Worm (Caenorhabditis elegans): ENCODE measurements around the gene drd-50.
"Not testable (repeated sequence)": the region's sequence is repeated elsewhere in the genome, so short reads cannot be mapped to it uniquely, and the experiment has no call there.

The drd-50 gene

ce11 chrIV:4120263-4120662, 2.7 kb downstream of the drd-50 start, which contains the start of gene F49F1.5:
F49F1.5 (minus strand) TSS chrIV:4120415.
- no peak for TF ChIP-seq egl-44 (GFP tag; IDR thresholded peaks at IDR 0.05)
- TF ChIP-seq D2030.7 (GFP tag; IDR thresholded peaks at IDR 0.05), result no peak
- no peak for TF ChIP-seq efl-1 (GFP tag; optimal IDR thresholded peaks at IDR 0.05)
- no peak for TF ChIP-seq aptf-3 (GFP tag; IDR thresholded peaks at IDR 0.05)
- TF ChIP-seq hmg-20 (GFP tag; IDR thresholded peaks at IDR 0.05), result no peak
- no peak for TF ChIP-seq ztf-6 (GFP tag; IDR thresholded peaks at IDR 0.05)
- TF ChIP-seq zfh-2 (GFP tag; conservative IDR thresholded peaks at IDR 0.05), result no peak
- TF ChIP-seq F55B11.4 (tag; optimal IDR thresholded peaks at IDR 0.05; ENCODE audit: borderline replicate concordance, insufficient read depth), result no peak
- no peak for TF ChIP-seq hlh-26 (GFP tag; conservative IDR thresholded peaks at IDR 0.05)

ce11 chrIV:4121055-4121454, 3.5 kb downstream of the drd-50 start:
- no peak for TF ChIP-seq hsf-1 (GFP tag; IDR thresholded peaks at IDR 0.05)
- no peak for TF ChIP-seq hlh-12 (tag; optimal IDR thresholded peaks at IDR 0.05)
- TF ChIP-seq nhr-80 (tag; optimal IDR thresholded peaks at IDR 0.05), result peak; percentile 19
- TF ChIP-seq ztf-3 (GFP tag; optimal IDR thresholded peaks at IDR 0.05), result no peak
- no peak for TF ChIP-seq nhr-90 (tag; optimal IDR thresholded peaks at IDR 0.05)
- TF ChIP-seq ztf-25 (GFP tag; IDR thresholded peaks at IDR 0.05), result no peak
- no peak for TF ChIP-seq Y79H2A.3 (GFP tag; conservative IDR thresholded peaks at IDR 0.05)

- TF ChIP-seq nhr-80 (tag; optimal IDR thresholded peaks at IDR 0.05), result peak; percentile 46
- TF ChIP-seq ceh-79 (tag; optimal IDR thresholded peaks at IDR 0.05), result no peak
- no peak for TF ChIP-seq F39B2.1 (GFP tag; IDR thresholded peaks at IDR 0.05)
- no peak for TF ChIP-seq lsy-27 (tag; optimal IDR thresholded peaks at IDR 0.05; ENCODE audit: borderline replicate concordance, insufficient read depth)
- no peak for TF ChIP-seq somi-1 (GFP tag; optimal IDR thresholded peaks at IDR 0.05)
- no peak for TF ChIP-seq hmg-20 (GFP tag; IDR thresholded peaks at IDR 0.05)
- TF ChIP-seq cebp-1 (GFP tag; IDR thresholded peaks at IDR 0.05), result no peak
- TF ChIP-seq cebp-1 (tag; optimal IDR thresholded peaks at IDR 0.05), result no peak
- no peak for TF ChIP-seq ztf-6 (GFP tag; IDR thresholded peaks at IDR 0.05)
These were observed 5.6 kb downstream of the drd-50 start, which contains the start of gene mul-1 for ce11 chrIV:4123083-4123482. mul-1 (minus strand) TSS chrIV:4123166.

- not testable (repeated sequence) for TF ChIP-seq let-607 (tag; optimal IDR thresholded peaks at IDR 0.05); zfh-2 (GFP tag; conservative IDR thresholded peaks at IDR 0.05); lin-26 (GFP tag; IDR thresholded peaks at IDR 0.05)
These were observed 8.1 kb downstream of the drd-50 start, which contains the start of gene F49F1.7 for ce11 chrIV:4125657-4126056. F49F1.7 (minus strand) TSS chrIV:4125757.

ce11 chrIV:4135744-4136143, 18.2 kb downstream of the drd-50 start, which contains the start of gene F49F1.17:
F49F1.17 (minus strand) TSS chrIV:4135844.
- no peak for TF ChIP-seq hlh-12 (tag; optimal IDR thresholded peaks at IDR 0.05)
- TF ChIP-seq efl-1 (GFP tag; optimal IDR thresholded peaks at IDR 0.05), result no peak
- TF ChIP-seq chd-7 (tag; optimal IDR thresholded peaks at IDR 0.05), result no peak
- TF ChIP-seq ztf-6 (GFP tag; IDR thresholded peaks at IDR 0.05), result no peak
- TF ChIP-seq somi-1 (GFP tag; optimal IDR thresholded peaks at IDR 0.05), result no peak
- no peak for TF ChIP-seq pha-4 (tag; optimal IDR thresholded peaks at IDR 0.05)
- TF ChIP-seq zfh-2 (GFP tag; conservative IDR thresholded peaks at IDR 0.05), result no peak
- TF ChIP-seq snpc-3.4 (tag; optimal IDR thresholded peaks at IDR 0.05), result no peak
- TF ChIP-seq mel-28 (tag; optimal IDR thresholded peaks at IDR 0.05; ENCODE audit: borderline replicate concordance), result no peak
- no peak for TF ChIP-seq madf-3 (GFP tag; IDR thresholded peaks at IDR 0.05)
- TF ChIP-seq F57A8.1 (GFP tag; optimal IDR thresholded peaks at IDR 0.05), result no peak
- TF ChIP-seq K12H6.12 (tag; optimal IDR thresholded peaks at IDR 0.05), result no peak
- TF ChIP-seq nfyb-1 (GFP tag; IDR thresholded peaks at IDR 0.05), result no peak
- TF ChIP-seq C06A6.2 (GFP tag; conservative IDR thresholded peaks at IDR 0.05), result no peak
- TF ChIP-seq F49E8.2 (tag; optimal IDR thresholded peaks at IDR 0.05; ENCODE audit: insufficient read depth), result no peak
